Worm (Caenorhabditis elegans): Measurements from ENCODE around the gene dlst-1.

DNA sequence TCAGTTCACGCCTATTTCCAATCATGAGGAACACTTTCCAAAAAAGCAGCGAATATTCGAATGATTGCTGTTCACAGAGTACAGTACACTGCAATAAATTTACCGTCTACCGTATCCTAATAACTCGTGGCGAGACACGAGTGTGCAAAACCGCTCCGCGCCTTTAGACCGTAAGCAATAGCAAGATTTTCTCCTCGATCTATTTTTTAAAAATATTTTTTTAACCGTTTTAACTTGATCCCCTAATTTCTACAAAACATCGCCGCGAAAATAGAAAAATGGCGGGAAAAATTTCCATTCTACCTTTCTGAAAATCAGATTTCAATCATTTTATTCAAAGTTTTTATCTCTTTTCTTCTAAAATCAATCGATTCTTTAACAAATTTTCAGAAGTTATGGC, 6.2 kb downstream of the dlst-1 start, which contains the start of gene era-1:
- TF ChIP-seq unc-39 (tag; optimal IDR thresholded peaks at IDR 0.05) (no peak), nhr-237 (tag; optimal IDR thresholded peaks at IDR 0.05) (no peak), ama-1 (optimal IDR thresholded peaks at IDR 0.05) (no peak), ceh-82 (tag; optimal IDR thresholded peaks at IDR 0.05) (no peak), zip-11 (GFP tag; IDR thresholded peaks at IDR 0.05) (no peak), pha-4 (GFP tag; IDR thresholded peaks at IDR 0.05) (no peak), pha-4 (tag; optimal IDR thresholded peaks at IDR 0.05) (no peak), F49E8.2 (tag; optimal IDR thresholded peaks at IDR 0.05; ENCODE audit: borderline replicate concordance) (no peak), lin-13 (GFP tag; optimal IDR thresholded peaks at IDR 0.05) (no peak), nhr-28 (tag; optimal IDR thresholded peaks at IDR 0.05) (no peak), aha-1 (tag) (no peak), ceh-62 (tag; optimal IDR thresholded peaks at IDR 0.05) (no peak), ztf-11 (tag; optimal IDR thresholded peaks at IDR 0.05) (no peak)
